Fruit fly (Drosophila melanogaster) whole organism, prepupa: ENCODE data around the gene Or85a.

ENCODE experiments used
- CG6276 ChIP-seq: fragments of 200-800 bp; sonication (Bioruptor generic); optimal IDR thresholded peaks from 2 replicates; lab custom pipeline; 2017; ENCODE audit warnings: missing biosample characterization, mild to moderate bottlenecking, missing genetic modification characterization
- salr ChIP-seq, 2 experiments: fragments of 200-800 bp; sonication (Bioruptor generic); optimal IDR thresholded peaks; 3 replicates each; lab custom pipeline; 2016 to 2018; ENCODE audit warnings: missing biosample characterization in 2 of 2, missing genetic modification characterization in 2 of 2, mild to moderate bottlenecking in 1 of 2

dm6 chr3R:8312037-8312436, 9.5 kb upstream of the Or85a start, which contains the start of the genes CG11694 and CG11698:
- no peak for TF ChIP-seq CG6276 (GFP tag; lab: Kevin White, UChicago)
- no peak for TF ChIP-seq salr (GFP tag; optimal IDR thresholded peaks at IDR 0.05; lab: Kevin White, UChicago)
